Fruit fly (Drosophila melanogaster) whole organism, prepupa: Measurements from ENCODE around the gene Wbp2.

Experiments
- Blimp-1 ChIP-seq: fragments of 200-800 bp; sonication (Bioruptor generic); optimal IDR thresholded peaks from 3 replicates; lab custom pipeline; 2017; ENCODE audit warnings: missing biosample characterization, missing genetic modification characterization, mild to moderate bottlenecking, moderate library complexity, missing genetic modification reagents
- CG10631 ChIP-seq: fragments of 200-800 bp; sonication (Bioruptor generic); optimal IDR thresholded peaks from 2 replicates; lab custom pipeline; 2016; ENCODE audit warnings: missing biosample characterization, missing genetic modification characterization
- CG11762 ChIP-seq: fragments of 200-800 bp; sonication (Bioruptor generic); optimal IDR thresholded peaks from 3 replicates; lab custom pipeline; 2016; ENCODE audit warnings: missing biosample characterization, missing genetic modification characterization; ENCODE audit not compliant: insufficient read depth
- CG15336 ChIP-seq: fragments of 200-800 bp; sonication (Bioruptor generic); IDR thresholded peaks from 2 replicates; pipeline ENCODE4 v1.3.6; 2022; ENCODE audit warnings: missing biosample characterization, missing genetic modification characterization
- CG31627 ChIP-seq: fragments of 200-800 bp; sonication (Bioruptor generic); optimal IDR thresholded peaks from 3 replicates; lab custom pipeline; 2016; ENCODE audit warnings: missing biosample characterization, missing genetic modification characterization
- CG32006 ChIP-seq: fragments of 200-800 bp; sonication (Bioruptor generic); optimal IDR thresholded peaks from 3 replicates; lab custom pipeline; 2017; ENCODE audit warnings: missing biosample characterization, mild to moderate bottlenecking, missing genetic modification characterization
- CG34406 ChIP-seq: fragments of 200-800 bp; sonication (Bioruptor generic); optimal IDR thresholded peaks from 3 replicates; lab custom pipeline; 2016; ENCODE audit warnings: missing biosample characterization, missing genetic modification characterization
- CG3919 ChIP-seq: fragments of 200-800 bp; sonication (Bioruptor generic); optimal IDR thresholded peaks from 3 replicates; lab custom pipeline; 2016; ENCODE audit warnings: missing biosample characterization, missing genetic modification characterization
- CG6276 ChIP-seq: fragments of 200-800 bp; sonication (Bioruptor generic); optimal IDR thresholded peaks from 2 replicates; lab custom pipeline; 2017; ENCODE audit warnings: missing biosample characterization, mild to moderate bottlenecking, missing genetic modification characterization
- CG6792 ChIP-seq: fragments of 200-800 bp; sonication (Bioruptor generic); optimal IDR thresholded peaks from 3 replicates; lab custom pipeline; 2016; ENCODE audit warnings: missing biosample characterization, missing genetic modification characterization
- CG6808 ChIP-seq: fragments of 200-800 bp; sonication (Bioruptor generic); optimal IDR thresholded peaks from 3 replicates; lab custom pipeline; 2017; ENCODE audit warnings: missing biosample characterization, missing genetic modification characterization, mild to moderate bottlenecking, moderate library complexity, missing genetic modification reagents
- CG6854 ChIP-seq: fragments of 200-800 bp; sonication (Bioruptor generic); optimal IDR thresholded peaks from 2 replicates; lab custom pipeline; 2017; ENCODE audit warnings: missing biosample characterization, mild to moderate bottlenecking, missing genetic modification characterization
- CG8319 ChIP-seq: fragments of 200-800 bp; sonication (Bioruptor generic); optimal IDR thresholded peaks from 3 replicates; lab custom pipeline; 2016; ENCODE audit warnings: missing biosample characterization, missing genetic modification characterization
- CG9139 ChIP-seq: fragments of 200-800 bp; sonication (Bioruptor generic); optimal IDR thresholded peaks from 3 replicates; lab custom pipeline; 2017; ENCODE audit warnings: missing biosample characterization, mild to moderate bottlenecking, missing genetic modification characterization
- Eip75B ChIP-seq: fragments of 200-800 bp; sonication (Bioruptor generic); optimal IDR thresholded peaks from 3 replicates; lab custom pipeline; 2016; ENCODE audit warnings: missing biosample characterization, missing genetic modification characterization
- Eip78C ChIP-seq: fragments of 200-800 bp; sonication (Bioruptor generic); peaks from one replicate; lab custom pipeline; 2016; ENCODE audit warnings: missing biosample characterization, missing genetic modification characterization
- Eip93F ChIP-seq: fragments of 200-800 bp; sonication (Bioruptor generic); optimal IDR thresholded peaks from 2 replicates; lab custom pipeline; 2016; ENCODE audit warnings: missing biosample characterization, mild to moderate bottlenecking, missing genetic modification characterization
- Ets21C ChIP-seq: fragments of 200-800 bp; sonication (Bioruptor generic); optimal IDR thresholded peaks from 3 replicates; lab custom pipeline; 2016; ENCODE audit warnings: missing biosample characterization, missing genetic modification characterization
- Hr38 ChIP-seq: sonication (Bioruptor generic); optimal IDR thresholded peaks from 2 replicates; lab custom pipeline; 2016; ENCODE audit warnings: missing biosample characterization, missing genetic modification characterization
- Lpt ChIP-seq: fragments of 200-800 bp; sonication (Bioruptor generic); optimal IDR thresholded peaks from 3 replicates; lab custom pipeline; 2016; ENCODE audit warnings: missing biosample characterization, missing genetic modification characterization
- Sox102F ChIP-seq: fragments of 200-800 bp; sonication (Bioruptor generic); optimal IDR thresholded peaks from 2 replicates; lab custom pipeline; 2016; ENCODE audit warnings: missing biosample characterization, mild to moderate bottlenecking, missing genetic modification characterization
- Sox14 ChIP-seq: fragments of 200-800 bp; sonication (Bioruptor generic); optimal IDR thresholded peaks from 3 replicates; lab custom pipeline; 2016; ENCODE audit warnings: missing biosample characterization, missing genetic modification characterization
- Sox15 ChIP-seq: fragments of 200-800 bp; sonication (Bioruptor generic); optimal IDR thresholded peaks from 3 replicates; lab custom pipeline; 2016; ENCODE audit warnings: missing biosample characterization, missing genetic modification characterization
- cyc ChIP-seq: fragments of 200-800 bp; sonication (Bioruptor generic); optimal IDR thresholded peaks from 3 replicates; lab custom pipeline; 2016; ENCODE audit warnings: missing biosample characterization, missing genetic modification characterization
- dac ChIP-seq: fragments of 200-800 bp; sonication (Bioruptor generic); optimal IDR thresholded peaks from 2 replicates; lab custom pipeline; 2017; ENCODE audit warnings: missing biosample characterization, mild to moderate bottlenecking, missing genetic modification characterization
- eg ChIP-seq: fragments of 200-800 bp; sonication (Bioruptor generic); IDR thresholded peaks from 3 replicates; pipeline ENCODE4 v1.3.6; 2022; ENCODE audit warnings: missing biosample characterization, missing genetic modification characterization
- fd59A ChIP-seq: fragments of 200-800 bp; sonication (Bioruptor generic); optimal IDR thresholded peaks from 2 replicates; lab custom pipeline; 2017; ENCODE audit warnings: missing biosample characterization, mild to moderate bottlenecking, missing genetic modification characterization, missing genetic modification reagents
- net ChIP-seq: fragments of 200-800 bp; sonication (Bioruptor generic); optimal IDR thresholded peaks from 3 replicates; lab custom pipeline; 2016; ENCODE audit warnings: missing biosample characterization, missing genetic modification characterization
- pdm3 ChIP-seq: fragments of 200-800 bp; sonication (Bioruptor generic); optimal IDR thresholded peaks from 3 replicates; lab custom pipeline; 2016; ENCODE audit warnings: missing biosample characterization, missing genetic modification characterization
- salr ChIP-seq, 2 experiments: fragments of 200-800 bp; sonication (Bioruptor generic); optimal IDR thresholded peaks; 3 replicates each; lab custom pipeline; 2016 to 2018; ENCODE audit warnings: missing biosample characterization in 2 of 2, missing genetic modification characterization in 2 of 2, mild to moderate bottlenecking in 1 of 2
- spab ChIP-seq: fragments of 200-800 bp; sonication (Bioruptor generic); optimal IDR thresholded peaks from 2 replicates; lab custom pipeline; 2017; ENCODE audit warnings: missing biosample characterization, mild to moderate bottlenecking, missing genetic modification characterization, missing genetic modification reagents
- ss ChIP-seq, 2 experiments: fragments of 200-800 bp; sonication (Bioruptor generic); optimal IDR thresholded peaks; 2 replicates in 1 of 2; 3 replicates in 1 of 2; lab custom pipeline; 2017 to 2018; ENCODE audit warnings: mild to moderate bottlenecking in 2 of 2, missing biosample characterization in 2 of 2, missing genetic modification characterization in 2 of 2, moderate library complexity in 1 of 2
- svp ChIP-seq: fragments of 200-800 bp; sonication (Bioruptor generic); peaks from one replicate; lab custom pipeline; 2016; ENCODE audit warnings: missing biosample characterization, missing genetic modification characterization
- topi ChIP-seq: fragments of 200-800 bp; sonication (Bioruptor generic); optimal IDR thresholded peaks from 3 replicates; lab custom pipeline; 2016; ENCODE audit warnings: missing biosample characterization, missing genetic modification characterization
- vri ChIP-seq: fragments of 200-800 bp; sonication (Bioruptor generic); optimal IDR thresholded peaks from 3 replicates; lab custom pipeline; 2016; ENCODE audit warnings: missing biosample characterization, mild to moderate bottlenecking, missing genetic modification characterization

Gene Wbp2

dm6 chr3L:12843056-12843799, 6.7 kb upstream of the Wbp2 start, which contains the start of gene nebu (continued):
- peak; percentile 98 for TF ChIP-seq vri (GFP tag; lab: Kevin White, UChicago)
- TF ChIP-seq topi: peak; percentile 99
- TF ChIP-seq pdm3 (GFP tag; lab: Kevin White, UChicago): peak; percentile 98
- peak; percentile 91 for TF ChIP-seq CG9139
- TF ChIP-seq CG6854 (GFP tag; lab: Kevin White, UChicago): peak; percentile 98
- peak; percentile 95 for TF ChIP-seq CG6808 (GFP tag; lab: Kevin White, UChicago)
- peak; percentile 99 for TF ChIP-seq Eip75B (GFP tag; lab: Kevin White, UChicago)
- TF ChIP-seq Lpt (GFP tag; lab: Kevin White, UChicago): peak; percentile 96
- peak; percentile 99 for TF ChIP-seq CG6792 (GFP tag; lab: Kevin White, UChicago)
- peak; percentile 95 for TF ChIP-seq Blimp-1 (GFP tag; lab: Kevin White, UChicago)
- TF ChIP-seq Sox14 (GFP tag; lab: Kevin White, UChicago): peak; percentile 99
- peak; percentile 97 for TF ChIP-seq Eip93F (GFP tag; lab: Kevin White, UChicago)
- peak; percentile 98 for TF ChIP-seq CG11762 (GFP tag; lab: Kevin White, UChicago)
- TF ChIP-seq CG10631 (GFP tag; lab: Kevin White, UChicago): peak; percentile 98
- TF ChIP-seq dac (GFP tag; lab: Kevin White, UChicago): peak; percentile 90
- peak; percentile 95 to 96 for TF ChIP-seq salr (GFP tag; optimal IDR thresholded peaks at IDR 0.05; lab: Kevin White, UChicago)
- TF ChIP-seq CG3919: peak; percentile 99
- TF ChIP-seq CG8319: peak; percentile 98
- peak; percentile 99 for TF ChIP-seq cyc (GFP tag; lab: Kevin White, UChicago)
- peak; percentile 97 for TF ChIP-seq CG32006
- peak; percentile 100 for TF ChIP-seq Eip78C (GFP tag; lab: Kevin White, UChicago)

dm6 chr3L:12853423-12853822, 3.5 kb downstream of the Wbp2 start, which contains the start of gene Ent3:
Ent3 (plus strand) TSS chr3L:12853646.
- TF ChIP-seq CG6808 (GFP tag; lab: Kevin White, UChicago): no peak
- no peak for TF ChIP-seq CG15336 (GFP tag; lab: Robert Waterston, UW)
- no peak for TF ChIP-seq CG6792 (GFP tag; lab: Kevin White, UChicago)
- no peak for TF ChIP-seq CG31627 (GFP tag; lab: Kevin White, UChicago)
- TF ChIP-seq CG11762 (GFP tag; lab: Kevin White, UChicago): no peak
- TF ChIP-seq fd59A (GFP tag; lab: Kevin White, UChicago): no peak

- no peak for TF ChIP-seq spab (GFP tag; lab: Kevin White, UChicago)
- TF ChIP-seq ss (GFP tag; optimal IDR thresholded peaks at IDR 0.05; lab: Kevin White, UChicago): no peak
- TF ChIP-seq Sox14 (GFP tag; lab: Kevin White, UChicago): no peak
- TF ChIP-seq Hr38 (GFP tag; lab: Kevin White, UChicago): no peak
- TF ChIP-seq dac (GFP tag; lab: Kevin White, UChicago): no peak
- no peak for TF ChIP-seq eg (GFP tag; lab: Robert Waterston, UW)
- TF ChIP-seq CG15336 (GFP tag; lab: Robert Waterston, UW): no peak
- no peak for TF ChIP-seq CG3919
- no peak for TF ChIP-seq Sox15 (GFP tag; lab: Kevin White, UChicago)
- no peak for TF ChIP-seq CG34406
- no peak for TF ChIP-seq CG9139
- TF ChIP-seq vri (GFP tag; lab: Kevin White, UChicago): no peak
- TF ChIP-seq, all 60 proteins: peak for 0
These were observed 7.7 kb downstream of the Wbp2 start for dm6 chr3L:12857553-12858122.

dm6 chr3L:12861255-12861899, 11.4 kb downstream of the Wbp2 start, which contains the start of gene CG32107:
CG32107 (minus strand) TSS chr3L:12861305.
- TF ChIP-seq CG15336 (GFP tag; lab: Robert Waterston, UW) (no peak), Eip78C (GFP tag; lab: Kevin White, UChicago) (peak; percentile 57), net (GFP tag; lab: Kevin White, UChicago) (no peak), CG6276 (GFP tag; lab: Kevin White, UChicago) (no peak), vri (GFP tag; lab: Kevin White, UChicago) (peak; percentile 52), Sox102F (no peak), Ets21C (GFP tag; lab: Kevin White, UChicago) (no peak), dac (GFP tag; lab: Kevin White, UChicago) (no peak), svp (GFP tag; lab: Kevin White, UChicago) (no peak)
